Worm (Caenorhabditis elegans) whole organism, L2 larva: ENCODE data around the gene Y43F8B.12.
A peak's percentile ranks its signal among the peaks of the same experiment; 100 is the strongest.

ENCODE experiments used
- F13H6.1 ChIP-seq: sonication (generic microtip); optimal IDR thresholded peaks from 2 replicates; lab custom pipeline; 2016; ENCODE audit warnings: missing genetic modification characterization, missing compliant biosample characterization
- R02D3.7 ChIP-seq: fragments of 150-350 bp; optimal IDR thresholded peaks from 2 replicates; lab custom pipeline; 2014; ENCODE audit warnings: missing biosample characterization, missing genetic modification characterization
- ZK546.5 ChIP-seq: sonication (generic microtip); optimal IDR thresholded peaks from 2 replicates; lab custom pipeline; 2017; ENCODE audit warnings: missing biosample characterization, missing genetic modification characterization
- alr-1 ChIP-seq: fragments of 150-350 bp; optimal IDR thresholded peaks from 2 replicates; lab custom pipeline; 2014; ENCODE audit warnings: missing biosample characterization, missing genetic modification characterization
- ama-1 ChIP-seq: fragments of 150-350 bp; optimal IDR thresholded peaks from 2 replicates; lab custom pipeline; 2018; ENCODE audit warnings: inconsistent platforms
- blmp-1 ChIP-seq: sonication (generic microtip); optimal IDR thresholded peaks from 2 replicates; lab custom pipeline; 2017; ENCODE audit warnings: missing genetic modification characterization, mild to moderate bottlenecking, missing compliant biosample characterization, antibody characterized with exemption, moderate library complexity; ENCODE audit not compliant: insufficient read depth
- ceh-16 ChIP-seq: fragments of 150-350 bp; optimal IDR thresholded peaks from 2 replicates; lab custom pipeline; 2014; ENCODE audit warnings: missing biosample characterization, missing genetic modification characterization
- ceh-82 ChIP-seq: fragments of 150-350 bp; optimal IDR thresholded peaks from 2 replicates; lab custom pipeline; 2014; ENCODE audit warnings: missing biosample characterization, missing genetic modification characterization
- egl-27 ChIP-seq: sonication (generic microtip); optimal IDR thresholded peaks from 3 replicates; lab custom pipeline; 2017; ENCODE audit warnings: missing biosample characterization, missing genetic modification reagents, missing genetic modification characterization
- elt-1 ChIP-seq: fragments of 150-350 bp; optimal IDR thresholded peaks from 2 replicates; lab custom pipeline; 2014; ENCODE audit warnings: missing biosample characterization, missing genetic modification characterization
- elt-3 ChIP-seq: sonication (generic microtip); optimal IDR thresholded peaks from 2 replicates; lab custom pipeline; 2017; ENCODE audit warnings: missing biosample characterization, missing genetic modification characterization
- fos-1 ChIP-seq: fragments of 150-350 bp; optimal IDR thresholded peaks from 2 replicates; lab custom pipeline; 2014; ENCODE audit warnings: missing biosample characterization, missing genetic modification characterization
- lin-11 ChIP-seq: fragments of 150-350 bp; sonication (generic microtip); optimal IDR thresholded peaks from 2 replicates; lab custom pipeline; 2014; ENCODE audit warnings: missing biosample characterization, missing genetic modification characterization, inconsistent platforms, mixed read lengths
- lin-13 ChIP-seq: fragments of 150-350 bp; optimal IDR thresholded peaks from 2 replicates; lab custom pipeline; 2014; ENCODE audit warnings: missing biosample characterization, missing genetic modification reagents, missing genetic modification characterization
- lsy-2 ChIP-seq, 2 experiments: fragments of 150-350 bp in 1 of 2; sonication (generic microtip) in 1 of 2; optimal IDR thresholded peaks; 2 replicates each; lab custom pipeline; 2014 to 2017; ENCODE audit warnings: missing biosample characterization in 2 of 2, missing genetic modification characterization in 2 of 2
- nhr-23 ChIP-seq: fragments of 150-350 bp; optimal IDR thresholded peaks from 2 replicates; lab custom pipeline; 2014; ENCODE audit warnings: missing biosample characterization, missing genetic modification reagents, missing genetic modification characterization
- nhr-25 ChIP-seq: fragments of 150-350 bp; sonication (generic microtip); optimal IDR thresholded peaks from 3 replicates; lab custom pipeline; 2014; ENCODE audit warnings: missing biosample characterization, missing genetic modification characterization
- nhr-77 ChIP-seq: fragments of 150-350 bp; optimal IDR thresholded peaks from 2 replicates; lab custom pipeline; 2014; ENCODE audit warnings: missing biosample characterization, missing genetic modification characterization
- peb-1 ChIP-seq: fragments of 150-350 bp; optimal IDR thresholded peaks from 2 replicates; lab custom pipeline; 2014; ENCODE audit warnings: missing biosample characterization, missing genetic modification characterization
- sma-3 ChIP-seq: sonication (generic microtip); optimal IDR thresholded peaks from 2 replicates; lab custom pipeline; 2016; ENCODE audit warnings: missing genetic modification reagents, missing genetic modification characterization, missing compliant biosample characterization
- sma-9 ChIP-seq, 2 experiments: fragments of 150-350 bp in 1 of 2; sonication (generic microtip) in 1 of 2; optimal IDR thresholded peaks; 2 replicates each; lab custom pipeline; 2014 to 2016; ENCODE audit warnings: missing genetic modification characterization in 2 of 2, mild to moderate bottlenecking in 1 of 2, missing biosample characterization in 1 of 2, missing compliant biosample characterization in 1 of 2, missing genetic modification reagents in 1 of 2, moderate library complexity in 1 of 2
- unc-55 ChIP-seq: fragments of 150-350 bp; sonication (generic microtip); optimal IDR thresholded peaks from 3 replicates; lab custom pipeline; 2014; ENCODE audit warnings: missing biosample characterization, missing genetic modification reagents, missing genetic modification characterization
- zag-1 ChIP-seq: fragments of 150-350 bp; optimal IDR thresholded peaks from 2 replicates; lab custom pipeline; 2014; ENCODE audit warnings: missing biosample characterization, missing genetic modification characterization
- ztf-4 ChIP-seq: fragments of 150-350 bp; optimal IDR thresholded peaks from 2 replicates; lab custom pipeline; 2014; ENCODE audit warnings: missing biosample characterization, missing genetic modification characterization

Gene Y43F8B.12

DNA sequence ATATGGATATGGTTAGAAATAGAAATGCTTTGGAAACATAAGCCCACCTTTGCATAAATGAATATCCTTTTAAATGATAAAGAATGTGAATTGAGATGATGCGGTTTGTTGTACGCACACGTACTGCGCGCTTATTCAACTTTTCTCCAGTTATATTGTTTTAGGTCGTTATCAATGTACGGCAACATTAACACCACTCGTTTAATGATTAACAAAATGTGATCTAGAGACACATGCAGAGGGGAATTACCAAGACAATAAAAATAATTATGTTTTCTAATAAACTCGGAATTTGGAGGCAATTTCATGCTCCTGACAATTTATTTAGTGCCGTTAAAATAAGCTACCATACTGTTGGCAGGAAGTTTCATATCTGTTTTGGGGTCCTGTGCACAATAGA, 22.7 kb upstream of the Y43F8B.12 start, which contains the start of gene M04C3.1:
Gene M04C3.1 (minus strand): TSS at position 164 of the 400 bp plus-strand sequence.
- TF ChIP-seq fos-1 (tag; lab: Kevin White, UChicago) (peak; percentile 52), sma-9 (GFP tag; optimal IDR thresholded peaks at IDR 0.05; lab: Kevin White, UChicago) (peak; percentile 34), sma-9 (tag; optimal IDR thresholded peaks at IDR 0.05; lab: Kevin White, UChicago) (no peak), ZK546.5 (tag; lab: Kevin White, UChicago) (no peak)
- TF ChIP-seq, all 48 proteins: peak for 2

DNA sequence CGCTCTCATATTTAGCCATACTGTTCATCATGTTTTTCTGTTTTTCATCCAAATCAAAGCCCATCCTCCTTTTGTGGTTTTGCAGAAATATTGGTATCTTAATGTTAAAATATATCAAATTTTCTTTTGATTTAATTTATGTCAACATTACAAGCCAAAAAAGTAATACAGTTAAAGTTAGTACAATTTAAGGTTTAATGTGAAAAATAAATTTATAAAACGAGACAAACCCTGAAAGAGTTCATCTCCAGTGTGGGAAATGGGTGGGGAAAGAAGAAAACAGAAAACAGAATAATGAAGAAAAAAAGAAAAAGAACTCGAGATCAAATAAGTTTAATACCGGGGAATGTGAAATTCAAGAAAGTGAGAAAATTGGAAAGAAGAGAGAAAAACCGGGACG, 19.4 kb upstream of the Y43F8B.12 start, which contains the start of gene M04C3.2:
Gene M04C3.2 (minus strand): TSS at position 101 of the 400 bp plus-strand sequence.
- TF ChIP-seq ceh-82 (tag; lab: Kevin White, UChicago): no peak
- TF ChIP-seq lsy-2 (tag; optimal IDR thresholded peaks at IDR 0.05; lab: Kevin White, UChicago): no peak
- no peak for TF ChIP-seq ztf-4 (tag; lab: Kevin White, UChicago)
- TF ChIP-seq ama-1: no peak
- no peak for TF ChIP-seq unc-55 (GFP tag; lab: Kevin White, UChicago)
- no peak for TF ChIP-seq ceh-16
- TF ChIP-seq peb-1: no peak
- TF ChIP-seq elt-3 (tag; lab: Kevin White, UChicago): no peak
- no peak for TF ChIP-seq nhr-25 (tag; lab: Kevin White, UChicago)
- TF ChIP-seq egl-27 (tag; lab: Kevin White, UChicago): no peak
- no peak for TF ChIP-seq lin-11 (tag; lab: Kevin White, UChicago)
- TF ChIP-seq nhr-77 (tag; lab: Kevin White, UChicago): no peak
- no peak for TF ChIP-seq nhr-23 (tag; lab: Kevin White, UChicago)
- TF ChIP-seq zag-1 (tag; lab: Kevin White, UChicago): no peak
- no peak for TF ChIP-seq elt-1 (tag; lab: Kevin White, UChicago)
- no peak for TF ChIP-seq R02D3.7 (tag; lab: Kevin White, UChicago)
- TF ChIP-seq sma-9 (GFP tag; optimal IDR thresholded peaks at IDR 0.05; lab: Kevin White, UChicago): no peak
- TF ChIP-seq sma-9 (tag; optimal IDR thresholded peaks at IDR 0.05; lab: Kevin White, UChicago): no peak

ce11 chrV:19449544-19449943, 18.6 kb upstream of the Y43F8B.12 start, which contains the start of gene M04C3.5:
Gene M04C3.5, plus strand, starts transcription at chrV:19449733.
- no peak for TF ChIP-seq nhr-25 (tag; lab: Kevin White, UChicago)
- TF ChIP-seq fos-1 (tag; lab: Kevin White, UChicago): peak; percentile 33
- TF ChIP-seq, all 48 proteins: peak for 1

- TF ChIP-seq lin-13 (no peak), lsy-2 (tag; optimal IDR thresholded peaks at IDR 0.05; lab: Kevin White, UChicago) (no peak), elt-1 (tag; lab: Kevin White, UChicago) (no peak), lin-11 (tag; lab: Kevin White, UChicago) (no peak), unc-55 (GFP tag; lab: Kevin White, UChicago) (no peak), fos-1 (tag; lab: Kevin White, UChicago) (no peak), blmp-1 (tag; lab: Kevin White, UChicago) (no peak), ztf-4 (tag; lab: Kevin White, UChicago) (no peak), sma-3 (GFP tag; lab: Kevin White, UChicago) (no peak), ZK546.5 (tag; lab: Kevin White, UChicago) (no peak), alr-1 (tag; lab: Kevin White, UChicago) (no peak)
Measured at ce11 chrV:19455650-19456049, 12.5 kb upstream of the Y43F8B.12 start, which contains the start of the genes Y43F8B.13 and Y43F8B.14. Gene Y43F8B.13, plus strand, starts transcription at chrV:19455950. Gene Y43F8B.14, minus strand, starts transcription at chrV:19455971.

- TF ChIP-seq fos-1 (tag; lab: Kevin White, UChicago) (peak; percentile 21), ceh-16 (no peak)
Measured at ce11 chrV:19457120-19457519, 11.1 kb upstream of the Y43F8B.12 start, which contains the start of gene Y43F8B.24. Gene Y43F8B.24, plus strand, starts transcription at chrV:19457420.

- TF ChIP-seq fos-1 (tag; lab: Kevin White, UChicago): peak; percentile 18
Measured at ce11 chrV:19459501-19459900, 8.7 kb upstream of the Y43F8B.12 start.

- TF ChIP-seq R02D3.7 (tag; lab: Kevin White, UChicago): no peak
- no peak for TF ChIP-seq F13H6.1 (tag; lab: Kevin White, UChicago)
- no peak for TF ChIP-seq nhr-23 (tag; lab: Kevin White, UChicago)
- TF ChIP-seq zag-1 (tag; lab: Kevin White, UChicago): no peak
Measured at ce11 chrV:19462020-19462419, 6.2 kb upstream of the Y43F8B.12 start, which contains the start of gene Y43F8B.15. Gene Y43F8B.15, minus strand, starts transcription at chrV:19462120.
